Worm (Caenorhabditis elegans) whole organism, early embryonic: Measurements from ENCODE around the gene srh-203.

Experiments used
- B0310.2 ChIP-seq: sonication (generic microtip); optimal IDR thresholded peaks from 2 replicates; lab custom pipeline; 2016; ENCODE audit warnings: mild to moderate bottlenecking, missing genetic modification characterization, missing compliant biosample characterization
- F13C5.2 ChIP-seq: sonication (generic microtip); optimal IDR thresholded peaks from 2 replicates; lab custom pipeline; 2017; ENCODE audit warnings: mild to moderate bottlenecking, missing genetic modification characterization, inconsistent platforms, missing compliant biosample characterization
- aly-1 ChIP-seq: sonication (generic microtip); optimal IDR thresholded peaks from 2 replicates; lab custom pipeline; 2016; ENCODE audit warnings: missing genetic modification characterization, missing compliant biosample characterization
- ama-1 ChIP-seq: fragments of 150-350 bp; optimal IDR thresholded peaks from 2 replicates; lab custom pipeline; 2014
- ceh-13 ChIP-seq: fragments of 200-800 bp; sonication (Bioruptor generic); optimal IDR thresholded peaks from 2 replicates; lab custom pipeline; 2018; ENCODE audit warnings: mild to moderate bottlenecking, missing genetic modification characterization, missing compliant biosample characterization
- ceh-36 ChIP-seq: sonication (generic microtip); optimal IDR thresholded peaks from 2 replicates; lab custom pipeline; 2016; ENCODE audit warnings: missing genetic modification characterization, inconsistent platforms, missing compliant biosample characterization
- ets-7 ChIP-seq: sonication (generic microtip); optimal IDR thresholded peaks from 2 replicates; lab custom pipeline; 2016; ENCODE audit warnings: missing genotype, missing genetic modification characterization, missing compliant biosample characterization
- flt-1 ChIP-seq: fragments of 200-800 bp; sonication (Bioruptor generic); IDR thresholded peaks from 2 replicates; pipeline ENCODE4 v1.3.6; 2022; ENCODE audit warnings: missing genetic modification characterization, missing compliant biosample characterization
- hmbx-1 ChIP-seq: sonication (generic microtip); optimal IDR thresholded peaks from 2 replicates; lab custom pipeline; 2016; ENCODE audit warnings: mild to moderate bottlenecking, missing genetic modification characterization, missing compliant biosample characterization
- hmg-4 ChIP-seq: fragments of 200-800 bp; sonication (Bioruptor generic); optimal IDR thresholded peaks from 2 replicates; lab custom pipeline; 2018; ENCODE audit warnings: mild to moderate bottlenecking, missing genetic modification characterization, missing compliant biosample characterization
- hnd-1 ChIP-seq: sonication (generic microtip); optimal IDR thresholded peaks from 2 replicates; lab custom pipeline; 2016; ENCODE audit warnings: missing genetic modification characterization, missing compliant biosample characterization
- pes-1 ChIP-seq: fragments of 200-800 bp; sonication (Bioruptor generic); IDR thresholded peaks from 2 replicates; pipeline ENCODE4 v1.3.6; 2022; ENCODE audit warnings: missing genetic modification reagents, missing genetic modification characterization, missing compliant biosample characterization
- scrt-1 ChIP-seq: fragments of 200-800 bp; sonication (Bioruptor generic); IDR thresholded peaks from 2 replicates; pipeline ENCODE4 v1.3.6; 2022; ENCODE audit warnings: missing genetic modification characterization, missing compliant biosample characterization
- sea-1 ChIP-seq: fragments of 200-800 bp; sonication (Bioruptor generic); conservative IDR thresholded peaks from 2 replicates; pipeline ENCODE4 v1.3.6; 2022; ENCODE audit warnings: missing genetic modification characterization, missing compliant biosample characterization
- tbx-11 ChIP-seq: fragments of 200-800 bp; sonication (Bioruptor generic); IDR thresholded peaks from 2 replicates; pipeline ENCODE4 v1.3.6; 2022; ENCODE audit warnings: missing genetic modification characterization, missing compliant biosample characterization
- tbx-37 ChIP-seq: fragments of 200-800 bp; sonication (Bioruptor generic); conservative IDR thresholded peaks from 2 replicates; pipeline ENCODE4 v1.3.6; 2022; ENCODE audit warnings: missing genetic modification reagents, missing genetic modification characterization, missing compliant biosample characterization
- tra-4 ChIP-seq: sonication (generic microtip); optimal IDR thresholded peaks from 2 replicates; lab custom pipeline; 2017; ENCODE audit warnings: missing genetic modification characterization, missing compliant biosample characterization

srh-203 gene

DNA sequence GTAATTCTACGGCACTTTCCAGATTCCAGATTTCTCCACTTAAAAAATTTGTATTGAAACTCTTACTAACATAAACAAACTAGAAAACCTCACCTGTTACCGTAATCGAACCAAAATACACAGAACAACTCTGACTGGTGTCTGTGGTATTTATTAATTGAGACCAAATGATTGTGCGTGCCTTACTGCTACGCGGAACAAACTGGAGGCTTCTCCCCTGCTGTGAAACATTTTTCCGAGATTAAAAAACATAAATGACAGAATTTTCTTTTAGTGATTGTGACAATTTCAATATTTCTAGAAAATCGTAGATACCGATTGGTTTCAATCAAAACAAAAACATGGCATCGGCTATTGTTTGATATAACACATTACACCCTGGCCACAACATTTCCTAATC lies 6.3 kb downstream of the srh-203 start:
- TF ChIP-seq F13C5.2 (tag; lab: Kevin White, UChicago): no peak
- TF ChIP-seq ceh-36 (tag; lab: Kevin White, UChicago): no peak
- no peak for TF ChIP-seq hmbx-1 (tag; lab: Kevin White, UChicago)
- no peak for TF ChIP-seq hmg-4 (GFP tag; lab: Kevin White, UChicago)
- no peak for TF ChIP-seq flt-1 (GFP tag; lab: Robert Waterston, UW)
- no peak for TF ChIP-seq tbx-37 (GFP tag; lab: Robert Waterston, UW)
- no peak for TF ChIP-seq hnd-1
- no peak for TF ChIP-seq aly-1 (tag; lab: Kevin White, UChicago)
- TF ChIP-seq ama-1 (lab: Kevin White, UChicago): no peak
- TF ChIP-seq ets-7 (tag; lab: Kevin White, UChicago): no peak
- no peak for TF ChIP-seq tra-4 (tag; lab: Kevin White, UChicago)
- TF ChIP-seq sea-1 (GFP tag; lab: Robert Waterston, UW): no peak
- TF ChIP-seq tbx-11: no peak
- no peak for TF ChIP-seq B0310.2 (tag; lab: Kevin White, UChicago)
- no peak for TF ChIP-seq ceh-13 (GFP tag; lab: Kevin White, UChicago)
- TF ChIP-seq pes-1 (GFP tag; lab: Robert Waterston, UW): no peak
- TF ChIP-seq scrt-1 (GFP tag; lab: Robert Waterston, UW): no peak

ce11 chrV:17439406-17439805 lies 16.7 kb downstream of the srh-203 start, which contains the start of gene srh-154:
Gene srh-154, plus strand, starts transcription at chrV:17439706.
- TF ChIP-seq ceh-36 (tag; lab: Kevin White, UChicago) (no peak), hmbx-1 (tag; lab: Kevin White, UChicago) (no peak), flt-1 (GFP tag; lab: Robert Waterston, UW) (no peak), ceh-13 (GFP tag; lab: Kevin White, UChicago) (no peak), scrt-1 (GFP tag; lab: Robert Waterston, UW) (no peak), sea-1 (GFP tag; lab: Robert Waterston, UW) (no peak), F13C5.2 (tag; lab: Kevin White, UChicago) (no peak), pes-1 (GFP tag; lab: Robert Waterston, UW) (no peak), tra-4 (tag; lab: Kevin White, UChicago) (no peak), tbx-11 (no peak), hnd-1 (no peak), ets-7 (tag; lab: Kevin White, UChicago) (no peak), B0310.2 (tag; lab: Kevin White, UChicago) (no peak), ama-1 (lab: Kevin White, UChicago) (no peak), hmg-4 (GFP tag; lab: Kevin White, UChicago) (no peak)

ce11 chrV:17438317-17438716 lies 17.8 kb downstream of the srh-203 start, which contains the start of gene srsx-2:
Gene srsx-2, minus strand, starts transcription at chrV:17438417.
- no peak for TF ChIP-seq tbx-37 (GFP tag; lab: Robert Waterston, UW)
- no peak for TF ChIP-seq flt-1 (GFP tag; lab: Robert Waterston, UW)
- TF ChIP-seq pes-1 (GFP tag; lab: Robert Waterston, UW): no peak
- no peak for TF ChIP-seq tra-4 (tag; lab: Kevin White, UChicago)
- no peak for TF ChIP-seq hmbx-1 (tag; lab: Kevin White, UChicago)
- TF ChIP-seq F13C5.2 (tag; lab: Kevin White, UChicago): no peak
- no peak for TF ChIP-seq ceh-13 (GFP tag; lab: Kevin White, UChicago)
- TF ChIP-seq hmg-4 (GFP tag; lab: Kevin White, UChicago): no peak
- TF ChIP-seq hnd-1: no peak
- TF ChIP-seq B0310.2 (tag; lab: Kevin White, UChicago): no peak
- no peak for TF ChIP-seq ama-1 (lab: Kevin White, UChicago)

- TF ChIP-seq hmg-4 (GFP tag; lab: Kevin White, UChicago): no peak
- TF ChIP-seq hnd-1: no peak
- TF ChIP-seq ets-7 (tag; lab: Kevin White, UChicago): no peak
- no peak for TF ChIP-seq pes-1 (GFP tag; lab: Robert Waterston, UW)
- TF ChIP-seq tra-4 (tag; lab: Kevin White, UChicago): no peak
- TF ChIP-seq ceh-36 (tag; lab: Kevin White, UChicago): no peak
- TF ChIP-seq F13C5.2 (tag; lab: Kevin White, UChicago): no peak
- no peak for TF ChIP-seq ceh-13 (GFP tag; lab: Kevin White, UChicago)
- no peak for TF ChIP-seq tbx-11
- no peak for TF ChIP-seq sea-1 (GFP tag; lab: Robert Waterston, UW)
- no peak for TF ChIP-seq B0310.2 (tag; lab: Kevin White, UChicago)
- no peak for TF ChIP-seq aly-1 (tag; lab: Kevin White, UChicago)
- TF ChIP-seq scrt-1 (GFP tag; lab: Robert Waterston, UW): no peak
- TF ChIP-seq tbx-37 (GFP tag; lab: Robert Waterston, UW): no peak
- no peak for TF ChIP-seq ama-1 (lab: Kevin White, UChicago)
These were observed 19.6 kb downstream of the srh-203 start, which contains the start of gene F20E11.18 for ce11 chrV:17436492-17436891. Gene F20E11.18, minus strand, starts transcription at chrV:17436592.

DNA sequence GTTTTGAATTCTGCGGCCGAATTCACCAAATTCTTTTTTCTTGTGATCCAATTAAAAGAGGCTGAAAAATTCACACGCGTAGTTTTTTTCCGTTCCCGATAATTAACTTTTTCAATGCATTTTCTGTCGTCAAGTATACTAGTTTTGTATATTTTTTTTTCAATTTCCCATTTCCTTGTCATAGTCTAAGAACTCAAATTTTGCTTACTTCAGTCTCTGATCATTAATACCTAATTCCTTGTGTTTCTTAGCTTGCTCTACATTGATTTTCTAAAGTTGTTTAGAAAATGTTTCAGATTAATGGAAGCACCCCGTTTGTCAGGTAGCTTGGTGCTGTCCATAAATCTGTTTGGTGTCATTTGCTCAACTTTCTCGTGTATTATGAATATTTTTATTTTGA lies 25.2 kb downstream of the srh-203 start, which contains the start of gene srbc-27:
Gene srbc-27 (plus strand): TSS at position 301 of the 400 bp plus-strand sequence.
- TF ChIP-seq tbx-11: no peak

- TF ChIP-seq tbx-37 (GFP tag; lab: Robert Waterston, UW): no peak
- no peak for TF ChIP-seq ama-1 (lab: Kevin White, UChicago)
- TF ChIP-seq pes-1 (GFP tag; lab: Robert Waterston, UW): no peak
- TF ChIP-seq flt-1 (GFP tag; lab: Robert Waterston, UW): no peak
- no peak for TF ChIP-seq hmbx-1 (tag; lab: Kevin White, UChicago)
- TF ChIP-seq B0310.2 (tag; lab: Kevin White, UChicago): no peak
- TF ChIP-seq ets-7 (tag; lab: Kevin White, UChicago): no peak
- TF ChIP-seq tra-4 (tag; lab: Kevin White, UChicago): no peak
- no peak for TF ChIP-seq F13C5.2 (tag; lab: Kevin White, UChicago)
- no peak for TF ChIP-seq aly-1 (tag; lab: Kevin White, UChicago)
- no peak for TF ChIP-seq hnd-1
These were observed 26.0 kb downstream of the srh-203 start, which contains the start of gene T27C5.10 for ce11 chrV:17430066-17430465. Gene T27C5.10, minus strand, starts transcription at chrV:17430166.

DNA sequence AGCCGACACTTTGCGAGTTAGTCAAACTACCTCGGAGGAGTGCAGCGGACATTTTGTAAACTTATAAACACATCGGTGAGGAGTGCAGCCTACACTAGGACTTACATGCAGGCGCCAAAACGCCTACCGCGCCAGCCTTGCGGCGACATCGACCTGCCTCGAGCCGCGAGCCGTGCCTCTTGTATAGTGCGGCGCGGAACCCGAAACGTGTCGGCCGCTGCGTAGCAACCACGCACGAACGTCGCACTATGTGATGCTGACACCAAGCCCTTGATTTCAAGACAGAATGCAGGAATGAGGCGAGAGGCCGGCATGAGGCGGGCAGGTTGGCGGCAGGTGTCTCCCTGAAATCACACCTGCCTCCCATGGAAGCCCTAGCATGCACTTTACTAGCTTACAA lies 26.8 kb downstream of the srh-203 start:
- no peak for TF ChIP-seq tra-4 (tag; lab: Kevin White, UChicago)
- no peak for TF ChIP-seq pes-1 (GFP tag; lab: Robert Waterston, UW)
- no peak for TF ChIP-seq hnd-1
- no peak for TF ChIP-seq hmg-4 (GFP tag; lab: Kevin White, UChicago)
- no peak for TF ChIP-seq ceh-36 (tag; lab: Kevin White, UChicago)
- no peak for TF ChIP-seq tbx-11
- no peak for TF ChIP-seq F13C5.2 (tag; lab: Kevin White, UChicago)
